Worm (Caenorhabditis elegans) whole organism, dauer: Measurements from ENCODE around the gene snx-17.

Experiments
- unc-62 ChIP-seq: sonication (generic microtip); optimal IDR thresholded peaks from 2 replicates; lab custom pipeline; 2017; ENCODE audit warnings: missing biosample characterization, missing genetic modification reagents, missing genetic modification characterization

snx-17 gene

DNA sequence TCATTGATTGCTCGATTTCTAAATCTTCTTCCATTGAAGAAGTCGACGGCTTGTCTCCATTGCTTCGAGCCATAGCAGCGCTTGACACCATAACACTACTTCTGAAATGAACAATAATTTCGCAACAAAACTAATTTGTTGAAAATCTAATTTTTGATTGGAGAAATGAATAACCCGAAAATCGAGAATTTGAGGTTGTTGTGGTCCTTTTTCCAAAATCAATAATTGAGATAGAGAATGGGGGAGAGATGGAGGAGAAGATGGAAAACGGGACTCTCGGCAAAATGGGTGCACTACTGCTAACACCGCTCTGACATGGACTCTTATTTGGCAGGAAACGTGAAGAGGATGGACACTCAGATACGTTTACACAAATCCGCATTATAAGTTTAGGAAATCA, at the start of gene snx-17:
TSS of gene snx-17 (minus strand) at position 101 of the 400 bp plus-strand sequence.
- no peak for TF ChIP-seq unc-62 (GFP tag; lab: Kevin White, UChicago)

DNA sequence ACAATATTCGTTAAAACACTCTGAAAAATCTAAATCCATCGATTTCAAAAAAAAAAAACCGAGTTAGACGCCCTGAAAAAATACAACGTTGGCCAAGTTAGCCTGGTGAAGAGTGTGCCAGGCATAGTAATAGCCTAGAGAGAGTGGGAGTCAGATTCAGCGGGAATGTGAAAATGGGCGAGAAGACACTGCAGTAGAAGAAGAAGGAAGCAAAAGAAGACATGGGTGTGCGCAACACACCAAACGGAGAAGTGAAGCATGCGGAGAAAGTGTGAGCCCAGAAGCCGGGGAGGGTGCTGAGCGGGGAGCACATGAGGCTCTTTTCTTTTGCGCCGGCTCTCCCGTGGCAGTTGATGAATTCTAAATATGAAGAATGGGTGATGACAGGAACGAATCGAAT, 49.1 kb upstream of the snx-17 start:
- no peak for TF ChIP-seq unc-62 (GFP tag; lab: Kevin White, UChicago)

DNA sequence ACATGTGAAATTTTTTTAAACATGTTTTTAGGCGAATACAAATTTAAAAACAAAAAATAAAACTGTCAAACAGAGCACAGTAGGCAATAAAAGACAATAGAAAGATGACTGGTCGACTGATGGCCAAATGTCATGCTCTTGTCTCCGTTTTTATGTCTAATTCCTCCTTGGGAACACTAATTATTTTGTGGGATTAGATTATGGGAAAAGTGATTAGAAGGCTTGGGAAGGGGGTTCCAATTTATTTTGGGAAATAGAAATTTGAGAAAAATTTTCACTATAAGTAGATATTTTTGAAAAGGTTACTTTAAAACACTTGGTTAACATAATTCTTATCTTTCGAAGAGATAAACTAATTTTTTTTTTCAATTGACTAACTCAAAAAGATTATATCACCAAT, 48.7 kb upstream of the snx-17 start:
- TF ChIP-seq unc-62 (GFP tag; lab: Kevin White, UChicago), result no peak

DNA sequence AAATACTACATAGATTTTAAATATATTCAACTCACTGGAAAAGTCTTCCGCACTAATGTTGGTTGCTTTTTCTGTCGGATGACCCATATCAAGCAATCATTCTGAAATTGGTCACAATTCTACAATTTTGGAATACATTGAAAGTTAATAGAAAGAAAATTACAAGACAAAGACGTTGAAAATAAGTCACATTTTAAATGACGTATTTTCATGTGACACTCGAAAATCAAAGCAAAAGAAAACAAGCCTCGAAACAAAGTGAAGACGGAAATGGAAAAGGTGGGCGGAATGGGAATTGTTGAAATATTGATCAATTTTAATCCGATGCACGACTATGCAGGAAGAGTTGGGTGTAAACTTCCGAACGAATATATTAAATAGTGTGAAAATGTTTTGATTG, 47.9 kb upstream of the snx-17 start, which contains the start of gene mob-2:
TSS of gene mob-2 (minus strand) at position 101 of the 400 bp plus-strand sequence.
- no peak for TF ChIP-seq unc-62 (GFP tag; lab: Kevin White, UChicago)

DNA sequence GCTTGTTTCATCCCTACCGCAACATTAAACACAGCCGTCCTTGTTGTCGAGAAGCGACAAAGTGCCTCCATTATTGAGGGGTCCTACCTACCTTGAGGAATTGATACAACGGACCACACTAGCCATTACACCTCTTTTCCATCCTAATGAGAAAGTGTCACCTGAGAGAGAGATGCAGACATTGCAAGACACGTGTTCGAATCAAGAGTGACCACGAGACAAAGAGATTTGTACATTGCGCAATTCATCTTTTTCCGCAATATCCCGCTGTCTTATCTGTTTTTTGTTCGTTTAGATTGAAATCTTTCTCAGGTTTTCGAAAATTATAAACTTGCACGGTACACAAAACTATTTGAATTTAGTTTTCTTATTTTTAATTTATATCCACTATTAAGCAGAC, 47.0 kb upstream of the snx-17 start:
- TF ChIP-seq unc-62 (GFP tag; lab: Kevin White, UChicago), result no peak

DNA sequence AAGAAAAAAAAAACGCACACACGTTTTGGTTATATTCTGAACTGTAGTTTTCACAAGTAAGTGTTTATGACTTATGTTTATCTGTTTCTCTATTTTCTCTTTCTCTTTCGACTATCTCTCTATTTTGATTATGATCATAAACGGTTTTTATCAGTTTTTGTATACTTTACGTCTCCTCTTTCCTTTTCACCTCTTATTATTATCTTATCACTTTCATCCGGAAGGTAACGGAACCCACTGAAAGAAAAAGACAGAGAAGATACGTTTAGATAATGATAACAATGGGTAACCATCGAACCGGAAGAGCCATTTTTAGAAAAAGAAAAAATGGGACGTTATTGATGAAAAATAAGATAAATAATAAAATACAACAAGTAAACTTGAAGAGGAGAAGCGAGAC, 43.6 kb upstream of the snx-17 start:
- no peak for TF ChIP-seq unc-62 (GFP tag; lab: Kevin White, UChicago)

DNA sequence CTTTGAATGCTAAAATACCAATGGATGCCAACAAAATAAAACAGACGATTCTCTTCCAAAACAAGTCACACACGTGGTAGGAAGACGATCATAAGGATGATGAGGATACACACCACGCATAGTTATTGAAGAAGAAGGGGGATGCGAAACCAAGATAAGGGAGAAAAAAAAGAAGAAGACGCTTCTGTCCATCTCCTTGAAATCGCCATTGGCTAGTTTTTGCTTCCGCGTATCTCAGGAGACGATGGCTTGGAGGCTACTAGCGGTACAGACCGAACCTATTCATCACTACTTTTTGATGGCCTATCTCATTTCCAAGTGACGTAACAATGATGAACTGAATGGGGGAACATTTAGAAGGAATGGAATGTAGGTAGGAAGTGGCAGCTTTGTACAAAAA, 42.2 kb upstream of the snx-17 start:
- no peak for TF ChIP-seq unc-62 (GFP tag; lab: Kevin White, UChicago)

DNA sequence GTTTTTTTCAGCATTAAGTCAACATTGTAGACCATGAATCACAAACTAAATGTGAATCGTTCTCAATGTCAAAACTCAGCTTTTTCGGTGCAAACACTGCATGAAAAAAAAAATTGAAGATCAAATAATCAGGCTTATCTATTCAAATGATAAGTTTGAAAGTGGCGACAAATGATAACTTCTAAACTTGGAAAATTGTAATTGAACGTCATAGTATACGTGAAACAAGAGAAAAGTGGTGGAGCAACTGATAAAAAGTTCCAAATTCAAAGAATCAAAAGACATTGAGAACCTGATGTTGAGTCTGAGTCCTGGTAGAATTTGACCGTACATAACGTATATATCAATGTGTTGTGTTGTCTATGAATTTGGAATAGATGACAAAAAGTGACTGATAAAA, 41.1 kb upstream of the snx-17 start:
- no peak for TF ChIP-seq unc-62 (GFP tag; lab: Kevin White, UChicago)

DNA sequence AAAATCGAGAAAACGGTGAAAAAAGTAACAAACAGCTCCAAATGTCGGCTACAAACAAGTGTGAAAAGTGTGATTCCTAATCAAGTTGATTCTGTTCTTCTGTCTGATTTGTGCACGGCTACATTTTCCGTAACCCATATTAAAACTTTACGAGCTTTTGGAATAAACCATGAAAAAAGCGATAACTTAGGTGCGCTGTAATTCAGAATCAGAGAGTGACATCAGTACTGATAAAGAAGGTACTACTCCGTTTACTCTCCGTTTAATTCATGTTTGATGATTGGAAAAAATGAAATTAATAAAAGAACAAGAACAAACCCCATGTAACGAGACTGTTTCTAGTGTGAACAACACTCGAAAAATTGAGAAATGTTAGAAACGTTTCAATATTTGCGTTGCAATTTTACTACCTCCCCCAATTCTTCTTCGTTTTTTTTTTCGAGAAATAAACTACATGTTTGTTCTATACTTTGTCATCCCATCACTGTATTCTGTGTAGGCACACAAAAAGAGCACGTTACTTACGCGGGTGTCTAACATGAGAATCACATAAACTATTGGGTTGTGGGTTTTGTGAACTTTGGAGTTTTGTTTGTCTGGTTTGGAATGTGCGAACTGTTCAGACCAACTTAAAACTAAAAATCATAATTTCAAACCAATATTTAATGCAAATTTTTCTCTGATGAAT, 40.4 kb upstream of the snx-17 start:
- TF ChIP-seq unc-62 (GFP tag; lab: Kevin White, UChicago), result no peak

DNA sequence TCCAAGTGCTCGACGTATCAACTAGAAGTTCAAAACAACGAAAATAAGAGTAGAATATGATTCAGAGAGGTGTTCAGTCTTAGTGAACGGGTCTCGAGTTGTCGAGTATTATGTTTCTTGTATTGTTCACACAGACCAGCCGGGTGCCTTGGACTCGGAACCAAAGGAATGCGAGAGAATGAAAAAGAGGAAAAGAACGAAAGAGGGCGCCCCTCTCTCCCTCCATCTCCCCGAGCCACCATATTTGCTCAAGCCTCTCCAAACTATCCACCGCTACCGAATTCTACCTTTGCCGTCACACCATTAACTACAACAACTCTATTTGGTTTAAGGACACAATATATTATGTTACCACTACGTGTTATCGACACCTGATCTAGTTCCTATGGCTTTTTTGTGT, 39.7 kb upstream of the snx-17 start:
- no peak for TF ChIP-seq unc-62 (GFP tag; lab: Kevin White, UChicago)

DNA sequence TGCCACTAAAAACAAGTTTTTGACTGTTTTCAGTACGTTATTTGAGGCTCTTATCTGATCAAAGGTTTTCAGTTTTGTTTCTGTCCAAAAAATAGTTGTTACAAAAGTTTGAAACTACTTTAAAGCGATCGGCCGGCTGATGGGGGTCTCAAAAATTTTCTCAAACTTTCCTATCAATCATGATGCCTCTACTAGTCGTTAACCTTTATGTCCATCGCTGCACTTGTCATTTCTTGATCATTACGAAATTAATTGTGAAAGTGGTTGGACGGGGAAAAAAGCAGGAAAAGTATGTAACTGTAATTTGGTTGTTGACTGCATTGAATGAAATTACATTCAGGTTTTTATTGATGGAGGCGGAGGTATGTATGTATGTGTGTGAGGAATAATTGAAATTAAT, 37.8 kb upstream of the snx-17 start:
- TF ChIP-seq unc-62 (GFP tag; lab: Kevin White, UChicago), result no peak

DNA sequence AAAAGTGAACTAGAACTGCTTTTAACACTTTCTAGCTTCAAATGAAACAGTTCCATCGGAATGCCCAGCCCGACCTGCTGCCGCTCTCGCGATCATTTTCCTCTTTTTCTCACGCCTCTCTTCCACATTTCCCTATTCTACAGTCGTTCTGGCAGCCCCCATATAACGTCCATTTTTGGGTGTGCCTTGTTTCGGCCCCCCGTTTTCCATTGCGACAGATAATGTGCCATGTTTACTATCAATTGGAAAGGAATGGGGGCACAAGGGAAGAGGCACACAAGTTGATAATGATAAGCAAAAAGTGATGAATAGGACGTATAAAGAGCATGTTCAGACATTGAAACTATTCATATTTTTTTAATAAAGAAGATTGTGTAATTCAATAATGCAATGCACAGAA, 36.9 kb upstream of the snx-17 start:
- TF ChIP-seq unc-62 (GFP tag; lab: Kevin White, UChicago), result no peak

DNA sequence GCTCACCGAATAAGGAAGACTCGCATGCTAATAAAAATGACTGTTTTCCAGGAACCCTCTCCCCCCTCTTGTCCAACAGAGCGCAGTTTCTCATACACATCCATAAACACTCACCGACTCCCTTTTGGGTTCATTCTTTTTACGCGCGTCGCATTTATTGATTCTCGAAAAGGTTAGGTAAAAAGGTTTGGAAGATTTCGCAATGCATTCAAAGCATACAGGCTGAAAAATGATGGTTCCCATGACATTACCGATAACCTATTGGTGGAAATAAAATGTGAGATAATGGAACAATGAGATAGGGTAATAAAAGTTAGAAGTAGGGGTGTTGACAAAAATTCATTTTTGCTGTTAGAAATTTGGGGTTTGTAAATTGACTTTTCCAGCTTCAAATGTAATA, 36.4 kb upstream of the snx-17 start:
- no peak for TF ChIP-seq unc-62 (GFP tag; lab: Kevin White, UChicago)

DNA sequence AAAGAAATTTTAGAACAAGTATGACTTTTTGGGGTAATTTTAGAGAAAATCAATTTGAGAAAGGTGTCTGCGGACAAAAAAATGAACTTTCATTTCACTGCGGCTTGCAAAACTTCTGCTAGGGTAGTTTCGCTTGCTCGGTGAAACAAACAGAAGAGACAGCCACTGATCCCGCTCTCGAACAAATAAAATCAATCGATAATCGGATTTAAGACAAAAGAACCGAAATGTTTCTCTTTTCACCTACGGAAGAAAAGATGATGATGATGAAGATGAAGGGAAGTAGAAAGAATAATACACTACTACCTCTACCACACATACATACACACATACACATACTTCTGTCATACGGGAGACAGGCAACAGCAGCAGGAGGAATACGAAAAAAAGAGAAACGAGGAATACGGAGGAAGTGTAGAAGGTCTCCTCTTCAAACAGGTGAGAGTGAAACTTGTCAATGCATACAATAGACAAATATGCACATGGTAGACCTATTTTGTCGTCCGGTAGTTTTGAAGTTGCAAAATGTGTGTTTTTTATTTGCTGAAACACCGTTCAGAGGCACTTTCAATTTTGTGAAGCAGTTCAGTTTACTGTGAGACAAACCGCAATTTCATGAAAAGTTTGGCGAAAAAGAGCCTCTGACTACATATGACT, 35.1 kb upstream of the snx-17 start:
- TF ChIP-seq unc-62 (GFP tag; lab: Kevin White, UChicago), result no peak

DNA sequence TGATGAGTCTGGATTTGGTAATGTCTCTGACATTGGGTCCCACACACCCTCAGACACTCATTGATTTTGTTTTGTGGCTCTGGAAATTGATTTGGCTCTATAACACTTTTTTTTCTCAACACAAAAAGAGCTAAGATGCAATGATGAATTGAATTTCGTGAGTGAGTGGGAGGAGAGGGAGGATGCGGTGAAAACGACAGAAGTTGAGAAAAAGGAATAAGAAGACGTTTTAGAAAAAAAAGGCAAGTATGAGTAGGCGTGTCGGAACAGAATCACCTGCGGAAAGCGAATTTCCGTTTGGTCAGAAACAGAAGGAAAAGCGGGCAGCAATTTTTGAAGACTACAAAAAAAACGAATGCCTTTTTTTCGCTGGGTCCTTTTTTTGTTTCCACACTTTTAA, 33.6 kb upstream of the snx-17 start:
- TF ChIP-seq unc-62 (GFP tag; lab: Kevin White, UChicago), result no peak

DNA sequence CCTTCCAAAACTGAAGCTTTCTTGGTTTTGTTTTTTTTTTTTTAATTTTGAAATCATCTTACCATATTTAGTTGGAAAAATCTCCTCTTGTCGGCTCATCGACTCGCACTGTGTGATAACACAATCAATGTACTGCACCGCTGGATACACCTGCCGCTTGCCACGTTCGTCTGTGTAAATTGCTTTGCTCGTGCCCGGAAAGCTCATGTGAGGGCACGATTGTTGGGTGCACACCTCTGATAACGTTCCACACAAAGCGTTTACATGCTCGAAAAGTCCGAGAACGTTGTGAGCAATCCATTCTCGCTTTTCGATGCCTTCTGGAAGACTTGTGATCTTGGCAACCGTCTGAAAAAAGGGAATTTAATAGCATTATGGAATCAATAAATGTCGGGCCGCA, 32.4 kb upstream of the snx-17 start:
- TF ChIP-seq unc-62 (GFP tag; lab: Kevin White, UChicago), result no peak

DNA sequence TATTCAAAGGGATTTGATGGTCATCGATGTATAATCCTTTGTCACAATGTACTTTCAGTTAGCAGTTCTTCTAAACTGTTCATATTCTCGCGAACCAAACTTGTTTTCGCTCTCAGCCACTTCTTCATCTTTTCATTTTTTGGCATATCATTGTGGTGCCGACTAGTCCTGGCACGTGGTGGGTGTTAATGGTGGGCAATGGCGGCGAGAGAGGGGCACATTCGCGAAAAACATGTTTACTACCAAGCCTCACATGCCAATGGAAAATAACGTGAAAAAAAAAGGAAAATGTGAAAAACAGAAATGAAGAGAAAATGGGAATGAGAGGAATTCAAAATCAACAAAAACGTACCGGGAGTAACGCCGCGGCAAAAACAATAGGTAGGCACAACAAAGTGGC, 25.0 kb upstream of the snx-17 start:
- no peak for TF ChIP-seq unc-62 (GFP tag; lab: Kevin White, UChicago)
